Worm (Caenorhabditis elegans) whole organism, L2 larva: ENCODE results near the gene ZK822.9.

Experiments used
- R02D3.7 ChIP-seq: fragments of 150-350 bp; optimal IDR thresholded peaks from 2 replicates; lab custom pipeline; 2014; ENCODE audit warnings: missing biosample characterization, missing genetic modification characterization
- ceh-16 ChIP-seq: fragments of 150-350 bp; optimal IDR thresholded peaks from 2 replicates; lab custom pipeline; 2014; ENCODE audit warnings: missing biosample characterization, missing genetic modification characterization
- ceh-82 ChIP-seq: fragments of 150-350 bp; optimal IDR thresholded peaks from 2 replicates; lab custom pipeline; 2014; ENCODE audit warnings: missing biosample characterization, missing genetic modification characterization
- egl-27 ChIP-seq: sonication (generic microtip); optimal IDR thresholded peaks from 3 replicates; lab custom pipeline; 2017; ENCODE audit warnings: missing biosample characterization, missing genetic modification reagents, missing genetic modification characterization
- mab-5 ChIP-seq: fragments of 150-350 bp; optimal IDR thresholded peaks from 2 replicates; lab custom pipeline; 2014; ENCODE audit warnings: missing biosample characterization, missing genetic modification characterization
- nhr-12 ChIP-seq: fragments of 150-350 bp; optimal IDR thresholded peaks from 2 replicates; lab custom pipeline; 2014; ENCODE audit warnings: missing biosample characterization, missing genetic modification characterization
- nhr-21 ChIP-seq: fragments of 150-350 bp; optimal IDR thresholded peaks from 2 replicates; lab custom pipeline; 2014; ENCODE audit warnings: missing biosample characterization, missing genetic modification characterization
- nhr-237 ChIP-seq: fragments of 150-350 bp; optimal IDR thresholded peaks from 2 replicates; lab custom pipeline; 2014; ENCODE audit warnings: missing biosample characterization, missing genetic modification characterization
- nhr-77 ChIP-seq: fragments of 150-350 bp; optimal IDR thresholded peaks from 2 replicates; lab custom pipeline; 2014; ENCODE audit warnings: missing biosample characterization, missing genetic modification characterization
- snpc-4 ChIP-seq: fragments of 150-350 bp; optimal IDR thresholded peaks from 2 replicates; lab custom pipeline; 2014; ENCODE audit warnings: missing biosample characterization, missing genetic modification characterization
- ztf-11 ChIP-seq: sonication (generic microtip); optimal IDR thresholded peaks from 2 replicates; lab custom pipeline; 2017; ENCODE audit warnings: missing biosample characterization, missing genetic modification characterization

DNA sequence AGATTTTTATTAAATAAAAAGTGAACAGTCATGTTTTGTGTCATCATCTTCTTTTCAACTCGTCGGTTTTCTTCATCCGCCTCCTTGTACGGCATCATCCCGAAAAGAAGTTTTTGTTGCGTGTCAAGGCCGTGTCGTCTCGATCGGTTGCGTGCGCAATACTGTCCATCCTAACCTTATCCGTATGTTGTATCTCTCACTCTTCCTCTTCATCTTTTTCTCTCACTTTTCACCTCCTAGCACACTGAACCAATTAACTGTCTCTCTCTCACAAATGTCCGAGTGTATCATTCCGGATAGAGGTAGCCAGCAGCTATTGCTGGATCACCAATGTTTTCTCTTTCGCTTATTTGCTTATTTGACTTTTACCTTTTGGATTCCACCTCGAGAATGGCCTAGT lies 32.3 kb upstream of the ZK822.9 start:
- TF ChIP-seq nhr-77 (tag; lab: Kevin White, UChicago) (no peak), egl-27 (no peak), ceh-16 (tag; lab: Kevin White, UChicago) (no peak), nhr-12 (tag; lab: Kevin White, UChicago) (no peak), ztf-11 (tag; lab: Kevin White, UChicago) (no peak), ceh-82 (tag; lab: Kevin White, UChicago) (no peak), R02D3.7 (tag; lab: Kevin White, UChicago) (no peak), nhr-237 (tag; lab: Kevin White, UChicago) (no peak), snpc-4 (tag; lab: Kevin White, UChicago) (no peak), mab-5 (tag; lab: Kevin White, UChicago) (no peak), nhr-21 (tag; lab: Kevin White, UChicago) (peak; percentile 48)
